Worm (Caenorhabditis elegans): Measurements from ENCODE around the gene srh-40.

ce11 chrIII:6607067-6607466, 3.6 kb upstream of the srh-40 start:
- no peak for TF ChIP-seq dao-5 (tag; optimal IDR thresholded peaks at IDR 0.05)
- TF ChIP-seq him-1 (tag; optimal IDR thresholded peaks at IDR 0.05): no peak

All from whole organism, L4/young adult.